Worm (Caenorhabditis elegans) whole organism, L2 larva: ENCODE data around the gene Y37H2A.14.

ENCODE experiments used
- F13H6.1 ChIP-seq: sonication (generic microtip); optimal IDR thresholded peaks from 2 replicates; lab custom pipeline; 2016; ENCODE audit warnings: missing genetic modification characterization, missing compliant biosample characterization
- ZK546.5 ChIP-seq: sonication (generic microtip); optimal IDR thresholded peaks from 2 replicates; lab custom pipeline; 2017; ENCODE audit warnings: missing biosample characterization, missing genetic modification characterization
- aly-2 ChIP-seq: fragments of 150-350 bp; optimal IDR thresholded peaks from 2 replicates; lab custom pipeline; 2014; ENCODE audit warnings: missing biosample characterization, missing genetic modification characterization
- ama-1 ChIP-seq: fragments of 150-350 bp; optimal IDR thresholded peaks from 2 replicates; lab custom pipeline; 2018; ENCODE audit warnings: inconsistent platforms
- blmp-1 ChIP-seq: sonication (generic microtip); optimal IDR thresholded peaks from 2 replicates; lab custom pipeline; 2017; ENCODE audit warnings: missing genetic modification characterization, mild to moderate bottlenecking, missing compliant biosample characterization, antibody characterized with exemption, moderate library complexity; ENCODE audit not compliant: insufficient read depth
- ceh-16 ChIP-seq: fragments of 150-350 bp; optimal IDR thresholded peaks from 2 replicates; lab custom pipeline; 2014; ENCODE audit warnings: missing biosample characterization, missing genetic modification characterization
- ceh-82 ChIP-seq: fragments of 150-350 bp; optimal IDR thresholded peaks from 2 replicates; lab custom pipeline; 2014; ENCODE audit warnings: missing biosample characterization, missing genetic modification characterization
- crh-2 ChIP-seq: sonication (generic microtip); optimal IDR thresholded peaks from 2 replicates; lab custom pipeline; 2017; ENCODE audit warnings: missing biosample characterization, missing genetic modification characterization
- egl-27 ChIP-seq: sonication (generic microtip); optimal IDR thresholded peaks from 3 replicates; lab custom pipeline; 2017; ENCODE audit warnings: missing biosample characterization, missing genetic modification reagents, missing genetic modification characterization
- elt-1 ChIP-seq: fragments of 150-350 bp; optimal IDR thresholded peaks from 2 replicates; lab custom pipeline; 2014; ENCODE audit warnings: missing biosample characterization, missing genetic modification characterization
- gmeb-1 ChIP-seq: fragments of 150-350 bp; optimal IDR thresholded peaks from 2 replicates; lab custom pipeline; 2014; ENCODE audit warnings: missing biosample characterization, missing genetic modification characterization
- lin-11 ChIP-seq: fragments of 150-350 bp; sonication (generic microtip); optimal IDR thresholded peaks from 2 replicates; lab custom pipeline; 2014; ENCODE audit warnings: missing biosample characterization, missing genetic modification characterization, inconsistent platforms, mixed read lengths
- lin-13 ChIP-seq: fragments of 150-350 bp; optimal IDR thresholded peaks from 2 replicates; lab custom pipeline; 2014; ENCODE audit warnings: missing biosample characterization, missing genetic modification reagents, missing genetic modification characterization
- lin-39 ChIP-seq: fragments of 150-350 bp; optimal IDR thresholded peaks from 2 replicates; lab custom pipeline; 2014; ENCODE audit warnings: missing biosample characterization, missing genetic modification reagents, missing genetic modification characterization
- mbf-1 ChIP-seq: sonication (generic microtip); optimal IDR thresholded peaks from 2 replicates; lab custom pipeline; 2017; ENCODE audit warnings: missing biosample characterization, missing genetic modification characterization
- mdl-1 ChIP-seq, 2 experiments: fragments of 150-350 bp in 1 of 2; sonication (generic microtip) in 1 of 2; optimal IDR thresholded peaks; 2 replicates each; lab custom pipeline; 2017; ENCODE audit warnings: missing biosample characterization in 2 of 2, missing genetic modification characterization in 2 of 2
- nhr-10 ChIP-seq: sonication (generic microtip); optimal IDR thresholded peaks from 2 replicates; lab custom pipeline; 2017; ENCODE audit warnings: missing biosample characterization, missing genetic modification characterization
- nhr-11 ChIP-seq: fragments of 150-350 bp; optimal IDR thresholded peaks from 2 replicates; lab custom pipeline; 2014; ENCODE audit warnings: missing biosample characterization, missing genetic modification characterization
- nhr-12 ChIP-seq: fragments of 150-350 bp; optimal IDR thresholded peaks from 2 replicates; lab custom pipeline; 2014; ENCODE audit warnings: missing biosample characterization, missing genetic modification characterization
- nhr-21 ChIP-seq: fragments of 150-350 bp; optimal IDR thresholded peaks from 2 replicates; lab custom pipeline; 2014; ENCODE audit warnings: missing biosample characterization, missing genetic modification characterization
- nhr-23 ChIP-seq: fragments of 150-350 bp; optimal IDR thresholded peaks from 2 replicates; lab custom pipeline; 2014; ENCODE audit warnings: missing biosample characterization, missing genetic modification reagents, missing genetic modification characterization
- nhr-25 ChIP-seq: fragments of 150-350 bp; sonication (generic microtip); optimal IDR thresholded peaks from 3 replicates; lab custom pipeline; 2014; ENCODE audit warnings: missing biosample characterization, missing genetic modification characterization
- nhr-6 ChIP-seq: fragments of 150-350 bp; optimal IDR thresholded peaks from 2 replicates; lab custom pipeline; 2014; ENCODE audit warnings: missing biosample characterization, missing genetic modification characterization
- nhr-77 ChIP-seq: fragments of 150-350 bp; optimal IDR thresholded peaks from 2 replicates; lab custom pipeline; 2014; ENCODE audit warnings: missing biosample characterization, missing genetic modification characterization
- peb-1 ChIP-seq: fragments of 150-350 bp; optimal IDR thresholded peaks from 2 replicates; lab custom pipeline; 2014; ENCODE audit warnings: missing biosample characterization, missing genetic modification characterization
- sem-4 ChIP-seq: fragments of 150-350 bp; optimal IDR thresholded peaks from 2 replicates; lab custom pipeline; 2014; ENCODE audit warnings: missing biosample characterization, missing genetic modification reagents, missing genetic modification characterization
- skn-1 ChIP-seq: sonication (generic microtip); optimal IDR thresholded peaks from 2 replicates; lab custom pipeline; 2017; ENCODE audit warnings: missing biosample characterization, missing genetic modification characterization
- sma-9 ChIP-seq, 2 experiments: fragments of 150-350 bp in 1 of 2; sonication (generic microtip) in 1 of 2; optimal IDR thresholded peaks; 2 replicates each; lab custom pipeline; 2014 to 2016; ENCODE audit warnings: missing genetic modification characterization in 2 of 2, mild to moderate bottlenecking in 1 of 2, missing biosample characterization in 1 of 2, missing compliant biosample characterization in 1 of 2, missing genetic modification reagents in 1 of 2, moderate library complexity in 1 of 2
- snpc-4 ChIP-seq: fragments of 150-350 bp; optimal IDR thresholded peaks from 2 replicates; lab custom pipeline; 2014; ENCODE audit warnings: missing biosample characterization, missing genetic modification characterization
- unc-62 ChIP-seq: fragments of 150-350 bp; optimal IDR thresholded peaks from 2 replicates; lab custom pipeline; 2014; ENCODE audit warnings: missing biosample characterization, missing genetic modification reagents, missing genetic modification characterization
- zag-1 ChIP-seq: fragments of 150-350 bp; optimal IDR thresholded peaks from 2 replicates; lab custom pipeline; 2014; ENCODE audit warnings: missing biosample characterization, missing genetic modification characterization
- ztf-1 ChIP-seq: fragments of 200-800 bp; sonication (Bioruptor generic); conservative IDR thresholded peaks from 2 replicates; pipeline ENCODE4 v1.3.6; 2022; ENCODE audit warnings: missing genetic modification characterization, missing compliant biosample characterization
- ztf-4 ChIP-seq: fragments of 150-350 bp; optimal IDR thresholded peaks from 2 replicates; lab custom pipeline; 2014; ENCODE audit warnings: missing biosample characterization, missing genetic modification characterization

The Y37H2A.14 gene

DNA sequence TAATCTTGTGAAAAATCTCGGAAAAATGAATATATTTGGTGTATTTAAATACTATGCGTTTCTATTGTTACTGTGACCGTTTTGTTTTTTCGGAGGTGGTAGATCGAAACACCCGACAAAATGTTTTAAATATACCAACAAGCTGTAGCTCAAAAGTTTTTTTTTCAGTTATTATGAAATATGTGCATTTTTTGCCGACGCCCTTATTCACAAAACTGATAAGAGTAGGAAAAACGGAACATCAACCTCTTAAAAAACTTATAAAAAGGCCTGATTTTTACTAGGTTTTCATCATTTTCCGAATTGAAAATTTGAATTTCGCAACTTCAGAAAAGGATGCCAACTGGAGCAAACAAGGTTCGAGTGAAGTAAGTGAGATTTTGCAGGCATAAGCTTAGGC lies at the start of gene Y37H2A.14:
Gene Y37H2A.14, plus strand, starts transcription at position 301 of the 400 bp plus-strand sequence.
- TF ChIP-seq nhr-23 (tag; lab: Kevin White, UChicago): no peak
- TF ChIP-seq, all 48 proteins: peak for 0

DNA sequence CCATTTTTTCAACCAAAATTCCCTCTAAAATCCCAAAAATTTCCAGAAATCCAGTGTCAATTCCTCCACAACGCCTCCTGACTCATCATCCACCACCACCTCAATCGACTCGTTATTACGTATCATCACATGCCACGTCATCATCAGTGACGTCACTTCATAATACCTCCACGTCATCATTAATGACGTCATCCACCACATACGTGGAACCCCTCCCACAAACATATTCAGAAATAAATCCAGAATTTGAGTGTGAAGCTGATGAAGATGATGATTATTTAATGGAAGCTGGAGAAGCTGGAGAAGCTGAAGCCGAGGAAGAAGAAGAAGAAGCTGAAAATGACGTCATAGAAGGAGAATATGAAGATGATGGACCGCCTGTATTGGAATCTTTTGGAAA lies 49.6 kb upstream of the Y37H2A.14 start:
- TF ChIP-seq elt-1 (no peak), unc-62 (GFP tag; lab: Kevin White, UChicago) (no peak), lin-11 (tag; lab: Kevin White, UChicago) (no peak), lin-13 (GFP tag; lab: Kevin White, UChicago) (no peak), ztf-1 (GFP tag; lab: Robert Waterston, UW) (no peak), snpc-4 (no peak), sem-4 (tag; lab: Kevin White, UChicago) (no peak), nhr-77 (tag; lab: Kevin White, UChicago) (no peak), ceh-16 (tag; lab: Kevin White, UChicago) (no peak), mdl-1 (tag; optimal IDR thresholded peaks at IDR 0.05; lab: Kevin White, UChicago) (no peak), mbf-1 (no peak), aly-2 (tag; lab: Kevin White, UChicago) (no peak), skn-1 (tag; lab: Kevin White, UChicago) (no peak), nhr-21 (no peak), nhr-11 (tag; lab: Kevin White, UChicago) (no peak), F13H6.1 (tag; lab: Kevin White, UChicago) (no peak), blmp-1 (tag; lab: Kevin White, UChicago) (no peak), ZK546.5 (tag; lab: Kevin White, UChicago) (no peak)

DNA sequence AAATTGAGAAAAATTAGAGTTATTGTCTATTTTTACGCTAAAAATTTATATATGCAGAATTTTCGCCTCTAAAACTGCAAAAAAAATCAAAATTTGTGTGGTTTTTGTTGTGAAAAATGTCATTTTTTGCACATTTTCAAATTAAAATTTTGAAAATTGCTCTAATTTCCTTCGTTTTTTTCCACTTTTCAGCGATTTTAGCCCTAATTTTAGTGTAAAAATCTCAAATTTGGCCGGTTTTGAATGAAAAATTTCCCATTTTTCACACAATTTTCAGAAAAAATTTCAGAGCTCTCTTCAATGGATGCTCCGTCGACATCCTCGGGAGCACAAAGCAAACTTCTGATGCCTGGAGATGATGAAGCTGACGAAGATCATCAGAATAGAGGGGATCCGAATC lies 45.2 kb upstream of the Y37H2A.14 start, which contains the start of gene par-4:
Gene par-4, plus strand, starts transcription at position 301 of the 400 bp plus-strand sequence.
- TF ChIP-seq aly-2 (tag; lab: Kevin White, UChicago): no peak
- TF ChIP-seq nhr-12: no peak
- TF ChIP-seq nhr-11 (tag; lab: Kevin White, UChicago): no peak

DNA sequence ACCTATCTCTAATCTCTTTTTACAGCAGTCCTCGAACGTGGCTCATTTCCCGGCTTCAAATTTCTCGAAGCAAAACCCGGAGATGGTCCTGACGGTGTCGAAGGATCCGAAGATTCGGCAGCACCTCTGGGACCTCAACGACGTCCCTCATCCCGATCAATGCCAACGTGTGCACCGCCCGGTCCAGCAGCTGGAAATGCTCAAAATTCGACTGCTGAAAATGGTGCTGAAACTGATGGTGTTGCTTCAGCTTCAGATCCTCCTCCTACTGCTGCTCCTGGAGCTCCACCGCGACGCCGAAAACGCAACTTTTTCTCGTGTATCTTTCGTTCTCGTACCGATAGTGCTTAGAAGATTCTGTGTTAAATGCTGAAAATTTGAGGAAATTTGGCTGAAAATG lies 37.5 kb upstream of the Y37H2A.14 start:
- TF ChIP-seq nhr-12: no peak
- TF ChIP-seq, all 48 proteins: peak for 0

DNA sequence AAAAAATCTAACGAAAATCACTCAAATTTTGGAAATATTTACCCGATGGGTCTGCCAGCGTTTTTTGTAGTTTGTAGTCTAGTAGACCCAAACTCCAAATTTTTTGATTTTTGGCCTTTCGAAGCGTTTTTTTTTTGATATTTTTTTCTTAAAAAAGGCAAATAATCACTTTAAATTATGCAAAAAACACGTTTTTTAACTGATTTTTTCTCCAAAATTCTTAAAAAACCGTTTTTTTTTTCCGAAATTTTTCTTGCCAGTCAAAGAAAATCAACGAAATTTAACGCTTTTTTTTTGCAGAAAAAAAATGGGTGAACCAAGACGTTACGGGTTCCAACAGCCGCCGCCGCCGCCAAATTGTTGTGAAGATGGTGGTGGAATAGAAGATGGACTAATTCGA lies 35.6 kb upstream of the Y37H2A.14 start, which contains the start of gene Y37H2A.1:
Gene Y37H2A.1, plus strand, starts transcription at position 301 of the 400 bp plus-strand sequence.
- TF ChIP-seq nhr-77 (tag; lab: Kevin White, UChicago): no peak
- TF ChIP-seq ceh-82 (tag; lab: Kevin White, UChicago): no peak
- no peak for TF ChIP-seq ztf-1 (GFP tag; lab: Robert Waterston, UW)
- TF ChIP-seq lin-39: no peak
- no peak for TF ChIP-seq nhr-6 (tag; lab: Kevin White, UChicago)
- TF ChIP-seq nhr-10 (tag; lab: Kevin White, UChicago): no peak
- TF ChIP-seq aly-2 (tag; lab: Kevin White, UChicago): no peak
- no peak for TF ChIP-seq ama-1 (lab: Kevin White, UChicago)
- no peak for TF ChIP-seq ZK546.5 (tag; lab: Kevin White, UChicago)
- no peak for TF ChIP-seq zag-1 (tag; lab: Kevin White, UChicago)
- TF ChIP-seq F13H6.1 (tag; lab: Kevin White, UChicago): no peak
- TF ChIP-seq elt-1: no peak
- no peak for TF ChIP-seq mdl-1 (tag; optimal IDR thresholded peaks at IDR 0.05; lab: Kevin White, UChicago)
- no peak for TF ChIP-seq nhr-25 (tag; lab: Kevin White, UChicago)
- TF ChIP-seq nhr-23 (tag; lab: Kevin White, UChicago): no peak
- TF ChIP-seq gmeb-1: no peak
- TF ChIP-seq peb-1: no peak
- no peak for TF ChIP-seq sem-4 (tag; lab: Kevin White, UChicago)
- TF ChIP-seq skn-1 (tag; lab: Kevin White, UChicago): no peak

DNA sequence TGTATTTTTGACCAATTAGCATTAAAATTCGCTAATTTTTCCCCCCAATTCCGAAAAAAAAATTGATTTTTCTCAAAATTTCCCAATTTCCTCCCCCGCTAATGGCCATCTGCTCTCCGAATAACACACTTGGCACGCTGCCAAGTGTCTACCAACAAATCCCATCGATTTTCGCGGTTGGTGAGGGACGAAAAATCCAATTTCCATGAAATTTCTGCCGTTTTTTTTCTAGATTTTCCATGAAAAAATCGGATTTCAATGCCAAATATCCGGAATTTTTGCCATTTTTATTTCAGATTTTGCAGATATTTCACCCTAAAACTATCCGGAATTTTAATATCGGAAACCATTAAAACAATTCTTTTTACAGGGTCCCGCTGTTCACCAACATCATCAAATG lies 34.1 kb upstream of the Y37H2A.14 start:
- TF ChIP-seq sma-9 (GFP tag; optimal IDR thresholded peaks at IDR 0.05; lab: Kevin White, UChicago) (no peak), sma-9 (tag; optimal IDR thresholded peaks at IDR 0.05; lab: Kevin White, UChicago) (no peak), sem-4 (tag; lab: Kevin White, UChicago) (no peak), ztf-1 (GFP tag; lab: Robert Waterston, UW) (no peak), crh-2 (no peak), ama-1 (lab: Kevin White, UChicago) (no peak), peb-1 (no peak), zag-1 (tag; lab: Kevin White, UChicago) (no peak), nhr-12 (no peak), lin-13 (GFP tag; lab: Kevin White, UChicago) (no peak), ztf-4 (no peak), skn-1 (tag; lab: Kevin White, UChicago) (no peak), egl-27 (tag; lab: Kevin White, UChicago) (no peak), blmp-1 (tag; lab: Kevin White, UChicago) (no peak)
- TF ChIP-seq, all 48 proteins: peak for 0
